Worm (Caenorhabditis elegans): Measurements from ENCODE around the gene unc-8.
"Not testable (repeated sequence)": the region's sequence is repeated elsewhere in the genome, so short reads cannot be mapped to it uniquely, and the experiment has no call there.

The unc-8 gene

DNA sequence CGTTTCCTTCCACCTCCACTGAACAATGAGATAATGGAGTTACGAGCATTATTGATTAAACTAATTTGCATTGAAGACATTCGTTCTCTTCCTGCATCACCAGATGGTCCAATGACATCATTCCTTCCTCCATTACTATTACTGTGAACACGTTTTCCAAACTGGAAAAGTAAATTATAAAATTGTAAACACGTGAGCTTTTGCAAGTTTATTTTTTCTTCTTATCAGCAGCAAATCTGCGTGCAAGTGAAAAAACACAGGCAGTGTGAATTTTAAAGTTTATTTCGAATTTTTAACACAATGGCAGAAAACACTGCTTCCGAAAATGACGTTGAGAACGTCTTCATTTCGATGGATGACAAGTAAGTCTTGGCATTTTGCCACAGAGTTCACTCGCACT lies 50.3 kb downstream of the unc-8 start, which contains the start of gene D2024.1:
D2024.1 (plus strand) TSS at position 301 of the 400 bp plus-strand sequence.
- not testable (repeated sequence) for TF ChIP-seq unc-62 (GFP tag; optimal IDR thresholded peaks at IDR 0.05)

DNA sequence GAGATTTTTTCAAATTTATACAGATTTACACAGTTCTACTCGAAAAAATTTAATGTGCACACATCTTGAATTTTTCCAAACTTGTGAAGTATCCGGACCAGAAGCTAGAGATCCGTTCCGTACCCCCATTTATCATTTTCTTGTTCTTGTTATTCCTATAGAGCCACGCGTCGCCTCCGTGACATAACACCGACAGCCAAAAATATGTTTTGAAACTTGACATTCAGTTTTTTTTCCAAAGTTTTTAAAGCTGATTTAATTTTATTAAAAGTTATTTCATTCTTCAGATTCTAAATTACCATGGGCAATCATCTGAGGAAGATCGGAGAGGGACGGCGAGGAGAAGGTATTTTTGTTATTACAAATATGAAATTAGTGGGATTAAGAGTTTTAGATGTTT lies 53.2 kb downstream of the unc-8 start, which contains the start of gene D2024.18:
D2024.18 (plus strand) TSS at position 301 of the 400 bp plus-strand sequence.
- no peak for TF ChIP-seq unc-62 (GFP tag; optimal IDR thresholded peaks at IDR 0.05)
